Worm (Caenorhabditis elegans) whole organism, L3 larva: ENCODE data around the gene Y61A9LA.10.

Experiments
- daf-12 ChIP-seq: fragments of 150-350 bp; optimal IDR thresholded peaks from 2 replicates; lab custom pipeline; 2014; ENCODE audit warnings: missing biosample characterization, missing genetic modification reagents, missing genetic modification characterization
- elt-1 ChIP-seq: fragments of 150-350 bp; optimal IDR thresholded peaks from 2 replicates; lab custom pipeline; 2014; ENCODE audit warnings: missing biosample characterization, missing genetic modification characterization
- nhr-237 ChIP-seq: fragments of 150-350 bp; optimal IDR thresholded peaks from 2 replicates; lab custom pipeline; 2014; ENCODE audit warnings: missing biosample characterization, missing genetic modification characterization
- nhr-77 ChIP-seq: fragments of 150-350 bp; optimal IDR thresholded peaks from 2 replicates; lab custom pipeline; 2014; ENCODE audit warnings: missing biosample characterization, missing genetic modification characterization
- skn-1 ChIP-seq: fragments of 150-350 bp; optimal IDR thresholded peaks from 2 replicates; lab custom pipeline; 2014; ENCODE audit warnings: missing biosample characterization, missing genetic modification characterization
- snpc-4 ChIP-seq: fragments of 150-350 bp; optimal IDR thresholded peaks from 2 replicates; lab custom pipeline; 2014; ENCODE audit warnings: missing biosample characterization, missing genetic modification characterization
- tbx-2 ChIP-seq: sonication (generic microtip); optimal IDR thresholded peaks from 2 replicates; lab custom pipeline; 2016; ENCODE audit warnings: mild to moderate bottlenecking, missing genetic modification characterization, missing compliant biosample characterization
- ztf-11 ChIP-seq: fragments of 150-350 bp; optimal IDR thresholded peaks from 2 replicates; lab custom pipeline; 2014; ENCODE audit warnings: missing biosample characterization, missing genetic modification characterization

- TF ChIP-seq skn-1 (tag; lab: Kevin White, UChicago) (no peak), daf-12 (tag; lab: Kevin White, UChicago) (no peak), elt-1 (tag; lab: Kevin White, UChicago) (no peak), tbx-2 (tag; lab: Kevin White, UChicago) (no peak), ztf-11 (tag; lab: Kevin White, UChicago) (no peak), snpc-4 (no peak), nhr-237 (tag; lab: Kevin White, UChicago) (no peak), nhr-77 (tag; lab: Kevin White, UChicago) (no peak)
These were observed 53.1 kb downstream of the Y61A9LA.10 start for ce11 chrV:4562493-4562892.
